Fruit fly (Drosophila melanogaster) whole organism, adult: Measurements from ENCODE around the gene Brd7-9.

Experiments used
- CG11617 ChIP-seq: fragments of 200-800 bp; sonication (Bioruptor generic); optimal IDR thresholded peaks from 2 replicates; lab custom pipeline; 2017; ENCODE audit warnings: mild to moderate bottlenecking, missing biosample characterization, missing genetic modification reagents, missing genetic modification characterization
- CG12768 ChIP-seq: fragments of 200-800 bp; sonication (Bioruptor generic); optimal IDR thresholded peaks from 2 replicates; lab custom pipeline; 2017; ENCODE audit warnings: missing biosample characterization, missing genetic modification characterization, mild to moderate bottlenecking, moderate library complexity, missing genetic modification reagents
- CG14711 ChIP-seq: fragments of 200-800 bp; sonication (Bioruptor generic); optimal IDR thresholded peaks from 2 replicates; lab custom pipeline; 2018; ENCODE audit warnings: missing biosample characterization, mild to moderate bottlenecking, missing genetic modification characterization, moderate library complexity
- CG1620 ChIP-seq: fragments of 200-800 bp; sonication (Bioruptor generic); optimal IDR thresholded peaks from 2 replicates; lab custom pipeline; 2016; ENCODE audit warnings: missing biosample characterization, missing genetic modification characterization
- CG33017 ChIP-seq: fragments of 200-800 bp; sonication (Bioruptor generic); optimal IDR thresholded peaks from 2 replicates; lab custom pipeline; 2018; ENCODE audit warnings: missing biosample characterization, mild to moderate bottlenecking, missing genetic modification characterization, moderate library complexity
- CG5204 ChIP-seq: fragments of 200-800 bp; sonication (Bioruptor generic); optimal IDR thresholded peaks from 2 replicates; lab custom pipeline; 2016; ENCODE audit warnings: missing biosample characterization, missing genetic modification characterization
- CG7045 ChIP-seq: fragments of 200-800 bp; sonication (Bioruptor generic); optimal IDR thresholded peaks from 2 replicates; lab custom pipeline; 2017; ENCODE audit warnings: missing biosample characterization, mild to moderate bottlenecking, missing genetic modification characterization
- CG7101 ChIP-seq: fragments of 200-800 bp; sonication (Bioruptor generic); optimal IDR thresholded peaks from 2 replicates; lab custom pipeline; 2018; ENCODE audit warnings: missing biosample characterization, mild to moderate bottlenecking, missing genetic modification characterization, moderate library complexity
- Clk ChIP-seq: fragments of 200-800 bp; sonication (Bioruptor generic); optimal IDR thresholded peaks from 2 replicates; lab custom pipeline; 2017; ENCODE audit warnings: missing biosample characterization, missing genetic modification characterization
- Crg-1 ChIP-seq: fragments of 200-800 bp; sonication (Bioruptor generic); optimal IDR thresholded peaks from 2 replicates; lab custom pipeline; 2016; ENCODE audit warnings: missing biosample characterization, missing genetic modification characterization
- Hr96 ChIP-seq: fragments of 200-800 bp; sonication (Bioruptor generic); optimal IDR thresholded peaks from 2 replicates; lab custom pipeline; 2016; ENCODE audit warnings: missing biosample characterization, missing genetic modification characterization
- Mnt ChIP-seq: fragments of 200-800 bp; sonication (Bioruptor generic); optimal IDR thresholded peaks from 2 replicates; lab custom pipeline; 2016; ENCODE audit warnings: missing biosample characterization, mild to moderate bottlenecking, missing genetic modification characterization
- bab1 ChIP-seq: fragments of 200-800 bp; sonication (Bioruptor generic); optimal IDR thresholded peaks from 3 replicates; lab custom pipeline; 2019; ENCODE audit warnings: missing biosample characterization, mild to moderate bottlenecking, missing genetic modification characterization, moderate library complexity
- cic ChIP-seq: fragments of 200-800 bp; sonication (Bioruptor generic); optimal IDR thresholded peaks from 2 replicates; lab custom pipeline; 2017; ENCODE audit warnings: missing biosample characterization, mild to moderate bottlenecking, missing genetic modification characterization, moderate library complexity
- cnc ChIP-seq, 2 experiments: fragments of >200 bp; optimal IDR thresholded peaks; 2 replicates each; lab custom pipeline; 2017
- kay ChIP-seq: fragments of 200-800 bp; sonication (Bioruptor generic); peaks from one replicate; lab custom pipeline; 2016; ENCODE audit warnings: missing biosample characterization, missing genetic modification characterization, borderline replicate concordance
- ovo ChIP-seq: fragments of 200-800 bp; sonication (Bioruptor generic); optimal IDR thresholded peaks from 2 replicates; lab custom pipeline; 2016; ENCODE audit warnings: missing biosample characterization, missing genetic modification characterization
- pad ChIP-seq: fragments of 200-800 bp; sonication (Bioruptor generic); optimal IDR thresholded peaks from 3 replicates; lab custom pipeline; 2017; ENCODE audit warnings: missing biosample characterization, missing genetic modification characterization, mild to moderate bottlenecking, moderate library complexity, missing genetic modification reagents
- tj ChIP-seq: fragments of 200-800 bp; sonication (Bioruptor generic); optimal IDR thresholded peaks from 3 replicates; lab custom pipeline; 2017; ENCODE audit warnings: missing biosample characterization, mild to moderate bottlenecking, missing genetic modification characterization, moderate library complexity
- toe ChIP-seq: fragments of 200-800 bp; sonication (Bioruptor generic); optimal IDR thresholded peaks from 2 replicates; lab custom pipeline; 2016; ENCODE audit warnings: missing biosample characterization, missing genetic modification characterization

Brd7-9 gene

dm6 chr2L:7821279-7821848 lies 38.7 kb downstream of the Brd7-9 start:
- peak; percentile 16 for TF ChIP-seq tj (GFP tag; lab: Kevin White, UChicago)
- TF ChIP-seq CG5204 (GFP tag; lab: Kevin White, UChicago) = no peak
- no peak for TF ChIP-seq ovo
- peak; percentile 39 for TF ChIP-seq Mnt
- peak; percentile 55 for TF ChIP-seq bab1 (GFP tag; lab: Kevin White, UChicago)
- peak; percentile 63 for TF ChIP-seq CG1620 (GFP tag; lab: Kevin White, UChicago)
- TF ChIP-seq CG12768 (GFP tag; lab: Kevin White, UChicago) = peak; percentile 20
- TF ChIP-seq toe (GFP tag; lab: Kevin White, UChicago) = peak; percentile 81
- peak; percentile 68 for TF ChIP-seq Hr96 (GFP tag; lab: Kevin White, UChicago)
- peak; percentile 13 for TF ChIP-seq cic (GFP tag; lab: Kevin White, UChicago)
- TF ChIP-seq CG11617 (GFP tag; lab: Kevin White, UChicago) = peak; percentile 50
- TF ChIP-seq CG7045 (GFP tag; lab: Kevin White, UChicago) = peak; percentile 12
- peak; percentile 32 for TF ChIP-seq Crg-1 (GFP tag; lab: Kevin White, UChicago)
- peak; percentile 20 for TF ChIP-seq CG14711
- TF ChIP-seq kay (GFP tag; lab: Kevin White, UChicago) = no peak

dm6 chr2L:7827045-7828004 lies 44.7 kb downstream of the Brd7-9 start, which contains the start of the genes Rack1 and mts:
Gene Rack1 (minus strand): TSS chr2L:7827315.
Gene mts (plus strand): TSS chr2L:7827650.
- peak; percentile 96 for TF ChIP-seq Crg-1 (GFP tag; lab: Kevin White, UChicago)
- TF ChIP-seq CG1620 (GFP tag; lab: Kevin White, UChicago) = peak; percentile 88
- peak; percentile 92 for TF ChIP-seq CG11617 (GFP tag; lab: Kevin White, UChicago)
- TF ChIP-seq CG7045 (GFP tag; lab: Kevin White, UChicago) = peak; percentile 87
- TF ChIP-seq CG7101 (tag; lab: Kevin White, UChicago) = peak; percentile 94
- no peak for TF ChIP-seq CG5204 (GFP tag; lab: Kevin White, UChicago)
- TF ChIP-seq pad (GFP tag; lab: Kevin White, UChicago) = peak; percentile 82
- TF ChIP-seq Hr96 (GFP tag; lab: Kevin White, UChicago) = peak; percentile 85
- peak; percentile 74 for TF ChIP-seq bab1 (GFP tag; lab: Kevin White, UChicago)
- peak; percentile 84 for TF ChIP-seq kay (GFP tag; lab: Kevin White, UChicago)
- TF ChIP-seq toe (GFP tag; lab: Kevin White, UChicago) = peak; percentile 80
- peak; percentile 94 for TF ChIP-seq Mnt
- peak; percentile 85 for TF ChIP-seq CG33017 (tag; lab: Kevin White, UChicago)
- TF ChIP-seq ovo = peak; percentile 94
- peak; percentile 82 for TF ChIP-seq tj (GFP tag; lab: Kevin White, UChicago)
- peak; percentile 93 for TF ChIP-seq CG12768 (GFP tag; lab: Kevin White, UChicago)
- TF ChIP-seq CG14711 = peak; percentile 75
- peak; percentile 84 for TF ChIP-seq Clk (GFP tag; lab: Kevin White, UChicago)
- no peak for TF ChIP-seq cnc (optimal IDR thresholded peaks at IDR 0.05; lab: Kevin White, UChicago)
- peak; percentile 48 for TF ChIP-seq cic (GFP tag; lab: Kevin White, UChicago)

- peak; percentile 34 for TF ChIP-seq tj (GFP tag; lab: Kevin White, UChicago)
- peak; percentile 50 for TF ChIP-seq CG12768 (GFP tag; lab: Kevin White, UChicago)
- peak; percentile 100 for TF ChIP-seq kay (GFP tag; lab: Kevin White, UChicago)
- TF ChIP-seq Mnt = peak; percentile 50
- TF ChIP-seq ovo = peak; percentile 57
- no peak for TF ChIP-seq cnc (optimal IDR thresholded peaks at IDR 0.05; lab: Kevin White, UChicago)
- TF ChIP-seq CG14711 = no peak
- TF ChIP-seq cic (GFP tag; lab: Kevin White, UChicago) = peak; percentile 39
- TF ChIP-seq CG7045 (GFP tag; lab: Kevin White, UChicago) = peak; percentile 19
- no peak for TF ChIP-seq toe (GFP tag; lab: Kevin White, UChicago)
- peak; percentile 81 for TF ChIP-seq pad (GFP tag; lab: Kevin White, UChicago)
- no peak for TF ChIP-seq CG5204 (GFP tag; lab: Kevin White, UChicago)
- no peak for TF ChIP-seq CG33017 (tag; lab: Kevin White, UChicago)
- no peak for TF ChIP-seq Crg-1 (GFP tag; lab: Kevin White, UChicago)
- peak; percentile 45 for TF ChIP-seq Clk (GFP tag; lab: Kevin White, UChicago)
- TF ChIP-seq CG1620 (GFP tag; lab: Kevin White, UChicago) = no peak
- TF ChIP-seq CG11617 (GFP tag; lab: Kevin White, UChicago) = no peak
- TF ChIP-seq Hr96 (GFP tag; lab: Kevin White, UChicago) = peak; percentile 26
- TF ChIP-seq bab1 (GFP tag; lab: Kevin White, UChicago) = no peak
- TF ChIP-seq CG7101 (tag; lab: Kevin White, UChicago) = no peak
These were observed 45.6 kb downstream of the Brd7-9 start for dm6 chr2L:7828231-7828630.

DNA sequence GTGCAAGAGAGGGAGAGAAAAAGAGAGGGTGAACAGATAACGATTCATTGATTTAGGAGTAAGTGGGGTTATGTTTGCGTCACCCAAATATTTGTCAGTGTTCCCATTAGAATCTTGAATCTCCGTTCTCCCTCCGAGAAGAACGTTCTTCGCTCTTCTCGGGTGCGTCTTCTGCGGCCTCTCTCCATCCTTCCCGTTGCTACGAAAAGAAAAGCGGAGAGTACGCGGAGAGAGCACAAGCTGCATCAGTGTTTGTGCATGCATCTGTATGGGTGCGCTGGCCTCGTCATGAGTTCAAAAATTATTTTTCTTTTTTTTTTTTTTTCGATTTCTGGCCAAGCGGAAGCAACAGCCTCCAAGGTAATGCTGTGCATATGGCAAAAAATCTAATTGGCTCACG lies 46.2 kb downstream of the Brd7-9 start:
- peak; percentile 3 for TF ChIP-seq CG33017 (tag; lab: Kevin White, UChicago)
- TF ChIP-seq ovo = no peak

DNA sequence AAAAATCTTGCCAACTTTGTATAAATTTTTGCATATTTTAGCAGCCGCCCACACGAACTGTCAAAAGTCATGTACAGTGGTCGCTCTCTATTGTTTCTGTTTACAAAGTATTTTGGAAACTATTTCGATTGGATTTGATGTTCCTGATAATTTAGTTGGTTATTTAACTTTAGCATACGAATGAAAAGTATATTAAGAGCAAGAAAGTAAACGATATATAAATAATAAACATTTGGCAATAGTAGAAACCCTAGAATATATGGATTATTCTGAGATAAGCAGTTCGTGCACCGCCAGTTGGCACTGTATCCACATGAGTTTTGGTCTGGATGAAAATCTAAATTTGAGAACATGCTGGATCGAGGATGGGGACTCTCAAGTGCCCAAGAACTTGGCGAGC lies 50.6 kb downstream of the Brd7-9 start:
- TF ChIP-seq Clk (GFP tag; lab: Kevin White, UChicago) = no peak
- TF ChIP-seq Hr96 (GFP tag; lab: Kevin White, UChicago) = peak; percentile 1
